Fruit fly (Drosophila melanogaster): ENCODE data around the gene I-t.

I-t gene

DNA sequence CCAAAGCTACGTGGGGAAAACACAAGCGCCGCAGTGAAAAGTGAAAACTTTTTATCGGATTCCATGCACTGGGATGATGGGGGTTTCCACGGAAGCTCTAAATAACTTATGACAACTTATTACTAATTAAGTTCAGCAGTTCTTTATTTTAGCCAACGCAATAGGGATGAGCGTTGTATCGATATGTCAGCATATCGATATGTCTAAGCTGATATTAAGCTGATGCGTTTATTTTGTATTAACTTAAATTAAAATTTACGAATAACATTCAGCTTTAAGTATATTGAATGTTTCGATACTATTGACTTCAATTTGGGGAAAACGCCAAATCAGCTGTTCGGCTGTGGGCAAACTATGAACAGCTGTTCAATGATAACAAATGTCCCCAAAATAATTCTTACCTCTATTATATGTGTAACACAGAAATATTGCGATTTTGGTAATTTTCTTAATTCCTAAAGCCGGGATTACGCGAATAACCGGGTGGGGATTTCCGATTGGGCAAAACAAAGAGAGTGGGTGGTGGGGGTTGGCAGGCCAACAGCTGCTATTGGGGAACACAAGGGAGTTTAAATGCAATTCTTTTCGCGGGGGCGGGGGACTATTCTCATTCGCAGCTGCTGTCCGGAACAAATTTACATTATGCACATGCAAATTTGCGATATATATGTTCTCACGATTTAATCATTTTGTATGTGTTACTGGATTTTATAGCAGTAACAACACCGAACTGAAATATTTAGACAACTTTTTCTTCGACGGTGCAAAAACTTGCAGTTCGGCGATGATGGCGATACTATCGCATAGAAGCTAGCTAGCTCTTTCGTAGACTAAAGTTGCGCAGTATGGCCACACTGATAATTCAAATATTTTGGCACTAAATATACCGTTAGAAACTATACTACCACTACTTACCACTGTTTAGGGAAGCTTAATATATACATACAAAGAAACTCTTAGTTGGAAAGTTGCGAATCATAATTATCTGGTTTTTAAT lies 45.8 kb downstream of the I-t start, which contains the start of gene CG6923 (continued):
- TF ChIP-seq ems (GFP tag; optimal IDR thresholded peaks at IDR 0.05) (no peak), PHDP (tag; optimal IDR thresholded peaks at IDR 0.05) (no peak), CG4820 (GFP tag; optimal IDR thresholded peaks at IDR 0.05) (no peak), CG18599 (GFP tag; optimal IDR thresholded peaks at IDR 0.05) (no peak), CG6765 (GFP tag; optimal IDR thresholded peaks at IDR 0.05) (no peak), Hsf (GFP tag; optimal IDR thresholded peaks at IDR 0.05) (no peak), Dip3 (GFP tag; optimal IDR thresholded peaks at IDR 0.05) (no peak), Max (GFP tag; optimal IDR thresholded peaks at IDR 0.05) (no peak), CG7556 (GFP tag; optimal IDR thresholded peaks at IDR 0.05) (no peak), chinmo (GFP tag; IDR thresholded peaks at IDR 0.05; ENCODE audit: partially characterized antibody) (peak; percentile 71; the same call in 1 of the 4 replicates), CG11398 (GFP tag; optimal IDR thresholded peaks at IDR 0.05) (no peak), MBD-R2 (GFP tag; IDR thresholded peaks at IDR 0.05) (peak; percentile 32; the same call in 1 of the 2 replicates), Vsx1 (GFP tag; optimal IDR thresholded peaks at IDR 0.05) (no peak), trem (tag; optimal IDR thresholded peaks at IDR 0.05) (peak; percentile 43), zen (tag; optimal IDR thresholded peaks at IDR 0.05) (no peak), stc (GFP tag; IDR thresholded peaks at IDR 0.05) (no peak), CG3847 (GFP tag; IDR thresholded peaks at IDR 0.05) (peak; percentile 25; the same call in 1 of the 2 replicates), ci (GFP tag; IDR thresholded peaks at IDR 0.05) (no peak), CG11696 (GFP tag; IDR thresholded peaks at IDR 0.05) (no peak), CG4617 (GFP tag; optimal IDR thresholded peaks at IDR 0.05; ENCODE audit: borderline replicate concordance) (peak; percentile 51), CG14860 (GFP tag; IDR thresholded peaks at IDR 0.05; ENCODE audit: partially characterized antibody) (peak; percentile 79), corto (GFP tag; optimal IDR thresholded peaks at IDR 0.05) (no peak), CG4282 (GFP tag; optimal IDR thresholded peaks at IDR 0.05) (no peak), MTF-1 (GFP tag; optimal IDR thresholded peaks at IDR 0.05; ENCODE audit: borderline replicate concordance) (no peak), hbn (GFP tag; IDR thresholded peaks at IDR 0.05; ENCODE audit: partially characterized antibody) (peak; percentile 87), CrebB (tag; optimal IDR thresholded peaks at IDR 0.05) (no peak), Ada2b (GFP tag; IDR thresholded peaks at IDR 0.05) (no peak), CG15601 (tag; optimal IDR thresholded peaks at IDR 0.05) (no peak), unc-4 (GFP tag; IDR thresholded peaks at IDR 0.05; ENCODE audit: partially characterized antibody) (peak; percentile 81), gem (tag; optimal IDR thresholded peaks at IDR 0.05) (no peak), CG6272 (GFP tag; IDR thresholded peaks at IDR 0.05) (no peak), row (GFP tag; IDR thresholded peaks at IDR 0.05) (peak; percentile 70), chn (GFP tag; optimal IDR thresholded peaks at IDR 0.05) (no peak), dimm (GFP tag; IDR thresholded peaks at IDR 0.05) (no peak), CG6791 (GFP tag; IDR thresholded peaks at IDR 0.05; ENCODE audit: partially characterized antibody) (peak; percentile 92), CG3163 (GFP tag; optimal IDR thresholded peaks at IDR 0.05) (no peak), wor (GFP tag; IDR thresholded peaks at IDR 0.05) (no peak), CG8388 (GFP tag; optimal IDR thresholded peaks at IDR 0.05) (no peak), slp2 (GFP tag; optimal IDR thresholded peaks at IDR 0.05) (no peak), CG6683 (GFP tag; optimal IDR thresholded peaks at IDR 0.05) (no peak), bcd (GFP tag; optimal IDR thresholded peaks at IDR 0.05) (no peak), org-1 (GFP tag; optimal IDR thresholded peaks at IDR 0.05) (no peak), tap (tag; optimal IDR thresholded peaks at IDR 0.05) (no peak), Aef1 (GFP tag; IDR thresholded peaks at IDR 0.05) (no peak), Lhr (GFP tag; optimal IDR thresholded peaks at IDR 0.05) (peak; percentile 24), ham (GFP tag; IDR thresholded peaks at IDR 0.05) (no peak), fu2 (GFP tag; optimal IDR thresholded peaks at IDR 0.05) (no peak), tio (GFP tag; optimal IDR thresholded peaks at IDR 0.05) (no peak)
